Fruit fly (Drosophila melanogaster) whole organism, adult: Measurements from ENCODE around the gene Btk.

Experiments
- CG7045 ChIP-seq: fragments of 200-800 bp; sonication (Bioruptor generic); optimal IDR thresholded peaks from 2 replicates; lab custom pipeline; 2017; ENCODE audit warnings: missing biosample characterization, mild to moderate bottlenecking, missing genetic modification characterization
- CG7101 ChIP-seq: fragments of 200-800 bp; sonication (Bioruptor generic); optimal IDR thresholded peaks from 2 replicates; lab custom pipeline; 2018; ENCODE audit warnings: missing biosample characterization, mild to moderate bottlenecking, missing genetic modification characterization, moderate library complexity
- Crg-1 ChIP-seq: fragments of 200-800 bp; sonication (Bioruptor generic); optimal IDR thresholded peaks from 2 replicates; lab custom pipeline; 2016; ENCODE audit warnings: missing biosample characterization, missing genetic modification characterization
- bab1 ChIP-seq: fragments of 200-800 bp; sonication (Bioruptor generic); optimal IDR thresholded peaks from 3 replicates; lab custom pipeline; 2019; ENCODE audit warnings: missing biosample characterization, mild to moderate bottlenecking, missing genetic modification characterization, moderate library complexity
- ovo ChIP-seq: fragments of 200-800 bp; sonication (Bioruptor generic); optimal IDR thresholded peaks from 2 replicates; lab custom pipeline; 2016; ENCODE audit warnings: missing biosample characterization, missing genetic modification characterization

- no peak for TF ChIP-seq bab1 (GFP tag; lab: Kevin White, UChicago)
- TF ChIP-seq CG7045: no peak
- TF ChIP-seq ovo (GFP tag; lab: Kevin White, UChicago): no peak
- TF ChIP-seq CG7101 (tag; lab: Kevin White, UChicago): no peak
- no peak for TF ChIP-seq Crg-1 (GFP tag; lab: Kevin White, UChicago)
Measured at dm6 chr2L:8241700-8242099, 59.2 kb downstream of the Btk start, which contains the start of gene Spn28F.
